Worm (Caenorhabditis elegans) whole organism, mixed stage, embryonic: ENCODE data around the gene flcn-1.

Source experiments
- elt-3 ChIP-seq: fragments of 150-350 bp; optimal IDR thresholded peaks from 2 replicates; lab custom pipeline; 2014; ENCODE audit warnings: missing biosample characterization, missing genetic modification characterization
- flh-1 ChIP-seq: fragments of 200-800 bp; sonication (Bioruptor generic); optimal IDR thresholded peaks from 2 replicates; lab custom pipeline; 2018; ENCODE audit warnings: mild to moderate bottlenecking, missing genetic modification characterization, moderate library complexity, missing compliant biosample characterization
- ham-2 ChIP-seq: fragments of 200-800 bp; sonication (Bioruptor generic); optimal IDR thresholded peaks from 2 replicates; lab custom pipeline; 2018; ENCODE audit warnings: mild to moderate bottlenecking, missing genetic modification characterization, missing compliant biosample characterization
- lsy-2 ChIP-seq: fragments of 150-350 bp; optimal IDR thresholded peaks from 2 replicates; lab custom pipeline; 2014; ENCODE audit warnings: missing biosample characterization, missing genetic modification characterization
- mep-1 ChIP-seq: fragments of 150-350 bp; optimal IDR thresholded peaks from 2 replicates; lab custom pipeline; 2017; ENCODE audit warnings: missing biosample characterization, missing genetic modification reagents, missing genetic modification characterization, inconsistent platforms
- mls-2 ChIP-seq: sonication (generic microtip); optimal IDR thresholded peaks from 2 replicates; lab custom pipeline; 2016; ENCODE audit warnings: mild to moderate bottlenecking, missing genetic modification characterization, moderate library complexity, missing compliant biosample characterization
- nhr-12 ChIP-seq: fragments of 150-350 bp; optimal IDR thresholded peaks from 2 replicates; lab custom pipeline; 2014; ENCODE audit warnings: missing biosample characterization, missing genetic modification characterization
- nhr-237 ChIP-seq: fragments of 150-350 bp; optimal IDR thresholded peaks from 2 replicates; lab custom pipeline; 2014; ENCODE audit warnings: missing biosample characterization, missing genetic modification characterization
- nhr-28 ChIP-seq: fragments of 150-350 bp; optimal IDR thresholded peaks from 2 replicates; lab custom pipeline; 2014; ENCODE audit warnings: missing biosample characterization, missing genetic modification characterization
- nhr-76 ChIP-seq: sonication (generic microtip); optimal IDR thresholded peaks from 2 replicates; lab custom pipeline; 2017; ENCODE audit warnings: missing biosample characterization, missing genetic modification characterization
- pha-4 ChIP-seq: fragments of 150-350 bp; optimal IDR thresholded peaks from 2 replicates; lab custom pipeline; 2018; ENCODE audit warnings: missing biosample characterization, missing genetic modification reagents, missing genetic modification characterization
- sptf-1 ChIP-seq: sonication (generic microtip); optimal IDR thresholded peaks from 2 replicates; lab custom pipeline; 2017; ENCODE audit warnings: mild to moderate bottlenecking, missing genetic modification characterization, moderate library complexity, missing compliant biosample characterization
- unc-62 ChIP-seq: fragments of 150-350 bp; optimal IDR thresholded peaks from 2 replicates; lab custom pipeline; 2014; ENCODE audit warnings: missing biosample characterization, missing genetic modification reagents, missing genetic modification characterization

DNA sequence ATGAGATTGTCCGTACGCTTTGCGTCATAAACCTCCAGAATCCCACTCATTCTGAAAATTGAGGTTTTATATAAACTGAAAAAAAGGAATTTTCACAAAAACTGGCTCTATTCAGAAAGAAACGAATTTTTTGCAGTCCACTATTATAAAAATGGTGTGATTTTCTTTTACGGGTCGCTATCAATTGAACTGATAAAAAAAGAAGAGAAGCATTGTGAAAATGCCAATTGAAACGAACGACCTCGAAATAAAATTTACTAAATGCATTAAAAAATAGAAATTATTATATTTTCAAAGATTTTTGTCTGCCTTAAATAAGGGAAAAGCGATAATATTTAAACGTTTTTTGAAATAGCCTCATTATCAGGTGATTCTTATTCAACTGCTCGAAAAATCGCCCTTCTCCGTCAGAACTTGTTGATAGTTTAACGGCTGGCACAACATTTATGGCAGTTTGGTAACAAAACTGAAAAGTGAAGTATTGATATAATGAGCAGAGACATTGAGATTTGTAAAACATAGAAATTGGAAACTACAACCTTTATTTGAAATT lies 43.7 kb downstream of the flcn-1 start, which contains the start of gene art-1:
- TF ChIP-seq nhr-12 (tag; lab: Kevin White, UChicago) = no peak
- no peak for TF ChIP-seq nhr-28
- no peak for TF ChIP-seq ham-2
- TF ChIP-seq unc-62 = no peak
- no peak for TF ChIP-seq elt-3
- no peak for TF ChIP-seq mep-1 (tag; lab: Kevin White, UChicago)
- TF ChIP-seq nhr-76 (tag; lab: Kevin White, UChicago) = no peak
- TF ChIP-seq pha-4 (tag; lab: Kevin White, UChicago) = no peak
- TF ChIP-seq lsy-2 (tag; lab: Kevin White, UChicago) = no peak
- no peak for TF ChIP-seq mls-2 (tag; lab: Kevin White, UChicago)
- no peak for TF ChIP-seq flh-1
- no peak for TF ChIP-seq nhr-237 (tag; lab: Kevin White, UChicago)
- TF ChIP-seq sptf-1 = no peak
